Fruit fly (Drosophila melanogaster): ENCODE data around the gene Bin1.
A peak's percentile ranks its signal among the peaks of the same experiment; 100 is the strongest.

Gene Bin1

DNA sequence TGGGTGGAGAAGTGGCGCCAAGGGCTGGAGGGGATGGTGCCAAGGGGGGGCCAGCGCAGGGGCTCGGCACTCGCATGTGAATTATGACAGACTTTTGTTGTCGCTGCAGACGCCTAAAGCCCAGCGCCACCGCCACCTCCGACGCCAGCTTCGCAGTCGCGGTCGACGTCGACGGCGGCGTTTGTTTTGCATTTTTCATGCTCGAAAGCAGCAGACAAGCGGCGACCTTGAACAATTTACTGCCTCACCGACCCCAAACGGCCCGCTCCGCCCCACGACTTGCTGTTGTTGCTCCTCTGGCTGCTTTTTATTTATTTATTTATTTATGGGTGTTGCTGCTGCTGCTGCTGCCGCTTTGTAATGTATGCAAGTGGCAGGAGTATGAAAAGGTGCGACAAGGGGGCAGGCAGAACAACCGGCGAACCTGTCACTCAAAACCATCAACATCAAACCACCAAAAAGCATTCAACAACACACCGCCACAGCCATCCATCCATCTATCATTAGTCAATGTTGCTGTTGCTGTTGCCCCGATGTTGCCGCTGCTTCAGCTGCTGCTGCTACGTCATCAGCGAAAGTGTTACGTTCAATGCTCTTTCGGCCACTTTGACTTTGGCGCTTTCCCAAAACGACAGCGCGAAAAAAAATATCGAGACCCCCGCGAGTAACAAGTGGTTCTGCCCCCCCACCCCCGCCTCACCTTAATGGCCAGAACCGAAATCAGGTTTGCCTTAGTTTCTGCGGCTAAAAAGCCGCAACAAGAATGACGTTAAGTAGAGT lies 29.1 kb upstream of the Bin1 start:
- TF ChIP-seq Eip78C (GFP tag) (peak; percentile 17), salr (GFP tag; optimal IDR thresholded peaks at IDR 0.05) (peak; percentile 5 to 7), Smox (GFP tag; optimal IDR thresholded peaks at IDR 0.05) (no peak), pdm3 (GFP tag; optimal IDR thresholded peaks at IDR 0.05) (no peak), fd85E (GFP tag; optimal IDR thresholded peaks at IDR 0.05) (no peak), Hr38 (GFP tag; optimal IDR thresholded peaks at IDR 0.05) (no peak), CG11902 (GFP tag; optimal IDR thresholded peaks at IDR 0.05) (no peak), CG32006 (GFP tag; optimal IDR thresholded peaks at IDR 0.05) (no peak), Gug (GFP tag; IDR thresholded peaks at IDR 0.05) (no peak), eg (GFP tag; IDR thresholded peaks at IDR 0.05) (0 out of 3 replicates have a peak, but pooled peaks have one; percentile 10), Blimp-1 (GFP tag; optimal IDR thresholded peaks at IDR 0.05) (peak; percentile 89), Met (GFP tag; optimal IDR thresholded peaks at IDR 0.05) (no peak)

DNA sequence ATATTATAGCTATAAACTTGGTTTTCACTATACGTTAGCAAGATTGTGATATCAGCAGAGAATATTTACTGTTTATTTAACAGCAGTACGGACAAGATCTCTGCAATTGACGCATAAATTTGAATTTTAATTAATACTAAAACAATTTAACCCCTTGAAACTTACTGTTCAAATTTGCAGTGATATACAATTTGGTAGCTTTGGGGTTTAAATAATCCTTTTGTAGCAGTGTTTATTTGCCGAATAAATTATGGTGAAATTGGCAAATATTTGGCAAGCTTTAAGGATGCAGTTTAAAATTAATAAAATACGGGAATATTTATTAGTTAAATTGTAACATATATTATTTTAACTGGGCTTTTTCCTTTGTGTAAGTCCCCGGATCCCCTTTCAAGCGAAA lies 28.0 kb upstream of the Bin1 start:
- TF ChIP-seq eg (GFP tag; IDR thresholded peaks at IDR 0.05): peak; percentile 29; the same call in 1 of the 3 replicates
- peak; percentile 36 for TF ChIP-seq CG34406 (GFP tag; optimal IDR thresholded peaks at IDR 0.05)
- TF ChIP-seq Blimp-1 (GFP tag; optimal IDR thresholded peaks at IDR 0.05): no peak
- no peak for TF ChIP-seq Sox102F (GFP tag; optimal IDR thresholded peaks at IDR 0.05)
- peak; percentile 65 for TF ChIP-seq CG32006 (GFP tag; optimal IDR thresholded peaks at IDR 0.05)
- TF ChIP-seq Hr38 (GFP tag; optimal IDR thresholded peaks at IDR 0.05): no peak
- peak; percentile 37 for TF ChIP-seq CG10669 (GFP tag; optimal IDR thresholded peaks at IDR 0.05)
- no peak for TF ChIP-seq CG6808 (GFP tag; optimal IDR thresholded peaks at IDR 0.05)
- TF ChIP-seq Hr4 (GFP tag; optimal IDR thresholded peaks at IDR 0.05): peak; percentile 62
- TF ChIP-seq CG31627 (GFP tag; optimal IDR thresholded peaks at IDR 0.05): peak; percentile 15
- TF ChIP-seq dac (GFP tag; optimal IDR thresholded peaks at IDR 0.05): peak; percentile 19
- no peak for TF ChIP-seq CG11294 (GFP tag; IDR thresholded peaks at IDR 0.05)
- no peak for TF ChIP-seq ss (GFP tag; optimal IDR thresholded peaks at IDR 0.05)
- TF ChIP-seq CG10631 (GFP tag; optimal IDR thresholded peaks at IDR 0.05): peak; percentile 14
- peak; percentile 34 for TF ChIP-seq Smox (GFP tag; optimal IDR thresholded peaks at IDR 0.05)
- TF ChIP-seq dsx (GFP tag; optimal IDR thresholded peaks at IDR 0.05; ENCODE audit: poor library complexity, severe bottlenecking): no peak
- TF ChIP-seq Sox15 (GFP tag; optimal IDR thresholded peaks at IDR 0.05): peak; percentile 7
- TF ChIP-seq CG1621 (tag; optimal IDR thresholded peaks at IDR 0.05): no peak
- TF ChIP-seq CG9139 (GFP tag; optimal IDR thresholded peaks at IDR 0.05): no peak
- peak; percentile 43 for TF ChIP-seq Met (GFP tag; optimal IDR thresholded peaks at IDR 0.05)
- TF ChIP-seq Eip78C (GFP tag): peak; percentile 64
- TF ChIP-seq salr (GFP tag; optimal IDR thresholded peaks at IDR 0.05): peak; percentile 13
- TF ChIP-seq topi (GFP tag; optimal IDR thresholded peaks at IDR 0.05): peak; percentile 46
- peak; percentile 30 for TF ChIP-seq Ets96B (tag; optimal IDR thresholded peaks at IDR 0.05)
- TF ChIP-seq lz (GFP tag; optimal IDR thresholded peaks at IDR 0.05): peak; percentile 15
- TF ChIP-seq OdsH (GFP tag; optimal IDR thresholded peaks at IDR 0.05): peak; percentile 48
- peak; percentile 32 for TF ChIP-seq Eip75B (GFP tag; optimal IDR thresholded peaks at IDR 0.05)
- peak; percentile 29 for TF ChIP-seq achi (GFP tag; optimal IDR thresholded peaks at IDR 0.05)
- TF ChIP-seq Lpt (GFP tag; optimal IDR thresholded peaks at IDR 0.05): no peak
- peak; percentile 18 for TF ChIP-seq CG4318 (GFP tag; optimal IDR thresholded peaks at IDR 0.05)
- no peak for TF ChIP-seq CG15336 (GFP tag; IDR thresholded peaks at IDR 0.05)
- TF ChIP-seq net (GFP tag; optimal IDR thresholded peaks at IDR 0.05): peak; percentile 12
- peak; percentile 2 for TF ChIP-seq CG6276 (GFP tag; optimal IDR thresholded peaks at IDR 0.05)
- no peak for TF ChIP-seq CG8119 (GFP tag; IDR thresholded peaks at IDR 0.05)
- TF ChIP-seq Hr39 (GFP tag; optimal IDR thresholded peaks at IDR 0.05): peak; percentile 21
- TF ChIP-seq spab (GFP tag; optimal IDR thresholded peaks at IDR 0.05): peak; percentile 33
- peak; percentile 75 for TF ChIP-seq svp (GFP tag)
- TF ChIP-seq fd85E (GFP tag; optimal IDR thresholded peaks at IDR 0.05): no peak
- peak; percentile 15 for TF ChIP-seq CG3032 (tag; optimal IDR thresholded peaks at IDR 0.05)
- peak; percentile 27 for TF ChIP-seq pdm3 (GFP tag; optimal IDR thresholded peaks at IDR 0.05)
- TF ChIP-seq fd59A (GFP tag; optimal IDR thresholded peaks at IDR 0.05): peak; percentile 8
- TF ChIP-seq esn (GFP tag; optimal IDR thresholded peaks at IDR 0.05): peak; percentile 46
- TF ChIP-seq CG7368 (GFP tag; optimal IDR thresholded peaks at IDR 0.05): no peak
- peak; percentile 37 for TF ChIP-seq acj6 (GFP tag; optimal IDR thresholded peaks at IDR 0.05)
- TF ChIP-seq CG16779 (tag; optimal IDR thresholded peaks at IDR 0.05): no peak

Data from whole organism, prepupa.